Fruit fly (Drosophila melanogaster): ENCODE results near the gene Ttc19.

Gene Ttc19

DNA sequence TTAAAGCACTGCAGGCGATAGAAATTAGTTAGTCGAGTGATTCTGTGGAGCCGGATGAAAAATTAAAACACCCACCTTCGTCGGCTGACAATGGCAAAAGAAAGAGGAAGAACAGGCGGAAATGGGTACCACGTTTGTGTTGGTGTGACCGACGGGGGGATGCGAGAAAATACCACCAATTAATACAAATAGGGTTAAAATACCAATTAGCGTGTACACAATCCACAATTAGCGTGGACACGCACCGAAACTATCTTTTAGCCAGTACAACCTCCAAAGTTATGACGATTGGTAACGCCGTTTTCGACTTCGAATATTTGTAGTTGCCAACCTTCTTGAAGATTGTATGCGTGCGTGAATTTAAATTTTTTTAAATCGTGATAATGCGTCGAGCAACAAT lies 35.8 kb downstream of the Ttc19 start, which contains the start of gene RpL30:
Gene RpL30 (minus strand): TSS at position 177 of the 400 bp plus-strand sequence.
- TF ChIP-seq CG17801 (GFP tag; optimal IDR thresholded peaks at IDR 0.05; ENCODE audit: partially characterized antibody) = peak; percentile 85

DNA sequence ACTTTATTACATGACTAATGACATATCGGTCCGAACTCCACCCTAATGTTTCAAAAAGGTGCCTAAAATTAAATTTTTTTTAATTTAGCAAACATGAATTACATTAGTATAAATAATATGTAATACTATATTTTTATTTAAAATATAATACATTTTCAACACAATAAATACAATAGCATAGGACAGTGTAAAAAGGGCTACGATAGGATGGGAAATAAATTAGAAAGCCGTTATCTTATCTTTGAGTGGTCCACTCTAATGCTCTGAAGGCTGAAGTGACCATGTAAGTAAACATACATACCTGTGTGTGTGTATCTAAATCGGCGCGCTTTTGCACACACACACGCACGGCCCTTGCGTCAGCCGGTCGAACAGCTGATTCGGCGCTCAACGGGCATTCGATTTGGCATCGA lies 42.0 kb downstream of the Ttc19 start, which contains the start of gene CG31793:
Gene CG31793 (plus strand): TSS at position 409 of the 413 bp plus-strand sequence.
- TF ChIP-seq CG17801 (GFP tag; optimal IDR thresholded peaks at IDR 0.05; ENCODE audit: partially characterized antibody) = peak; percentile 73

DNA sequence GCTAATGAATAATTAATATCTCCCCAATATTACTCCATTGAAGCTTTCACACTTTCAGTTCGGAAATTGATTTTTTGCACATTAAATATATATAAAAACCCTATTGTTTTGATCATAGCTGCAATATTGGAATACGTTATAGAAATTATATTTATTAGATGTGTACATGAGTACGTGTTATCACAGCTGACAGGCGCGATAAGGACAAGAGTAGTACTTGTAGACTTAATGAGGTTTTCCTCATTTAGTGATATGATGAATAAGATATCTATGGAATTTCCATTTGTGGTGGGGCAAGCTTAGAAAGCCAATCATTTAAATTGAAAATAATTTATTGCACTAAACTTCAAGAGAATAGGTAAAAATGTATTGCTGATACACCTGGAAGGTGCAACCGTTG lies 42.5 kb downstream of the Ttc19 start:
- no peak for TF ChIP-seq CG17801 (GFP tag; optimal IDR thresholded peaks at IDR 0.05; ENCODE audit: partially characterized antibody)

- TF ChIP-seq CG17801 (GFP tag; optimal IDR thresholded peaks at IDR 0.05; ENCODE audit: partially characterized antibody) = no peak
These were observed 47.8 kb downstream of the Ttc19 start, which contains the start of gene CG31792 for dm6 chr2L:18997148-18997547. Gene CG31792 (plus strand): TSS chr2L:18997448.

DNA sequence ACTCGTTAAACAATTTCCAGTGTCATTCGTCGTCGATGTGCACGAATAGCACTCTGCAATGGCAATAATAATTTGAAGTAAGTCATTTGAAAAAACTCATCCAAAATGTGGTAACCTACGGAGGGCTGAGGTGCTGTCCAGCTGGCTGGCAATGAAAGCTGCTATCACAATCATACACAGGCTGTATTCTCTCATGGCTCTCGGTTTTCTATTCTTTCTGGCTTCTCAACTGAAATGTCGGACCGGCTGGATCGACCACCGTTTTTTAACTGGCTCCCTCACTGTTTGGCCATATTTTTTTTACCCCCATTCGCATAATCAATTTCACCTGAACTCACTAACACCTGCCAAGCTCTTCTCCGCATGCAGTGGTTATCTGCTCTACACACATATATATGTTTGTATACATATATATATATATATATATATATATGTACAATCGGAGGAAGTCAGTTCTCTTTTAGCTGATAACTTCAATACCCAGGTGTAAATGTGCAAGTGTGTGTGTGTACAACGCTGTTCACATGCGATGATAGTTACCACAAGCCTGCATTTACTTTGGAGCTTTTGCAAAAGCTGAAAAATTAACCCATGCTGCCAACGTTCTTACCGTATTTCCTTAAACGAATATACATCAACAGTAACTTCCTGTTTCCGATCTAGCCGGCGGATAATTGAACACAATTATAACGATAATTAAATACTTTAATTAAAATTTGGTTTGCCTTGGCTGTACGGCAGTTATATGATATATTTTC lies 49.1 kb downstream of the Ttc19 start, which contains the start of gene CG10650:
Gene CG10650 (minus strand): TSS at position 275 of the 758 bp plus-strand sequence.
- TF ChIP-seq CG17801 (GFP tag; optimal IDR thresholded peaks at IDR 0.05; ENCODE audit: partially characterized antibody) = no peak
